Fruit fly (Drosophila melanogaster): ENCODE data around the gene LanA.

- TF ChIP-seq Myc (optimal IDR thresholded peaks at IDR 0.05) (no peak), h (optimal IDR thresholded peaks at IDR 0.05) (no peak), psq (optimal IDR thresholded peaks at IDR 0.05) (no peak)
These were observed 14.4 kb upstream of the LanA start, which contains the start of gene CG13299 for dm6 chr3L:6232261-6232660.
